Fruit fly (Drosophila melanogaster): Measurements from ENCODE around the gene CG12003.

dm6 chr3L:1515820-1516540 lies 49.2 kb upstream of the CG12003 start:
- TF ChIP-seq pan (optimal IDR thresholded peaks at IDR 0.05), result no peak
- TF ChIP-seq CG8478 (optimal IDR thresholded peaks at IDR 0.05), result no peak
- TF ChIP-seq psq (optimal IDR thresholded peaks at IDR 0.05), result no peak
- TF ChIP-seq EcR (GFP tag; optimal IDR thresholded peaks at IDR 0.05), result no peak
